Fruit fly (Drosophila melanogaster) whole organism, pupa: ENCODE results near the gene Tpst.
A peak's percentile ranks its signal among the peaks of the same experiment; 100 is the strongest.

Experiments used
- CG10348 ChIP-seq: fragments of 200-800 bp; sonication (Bioruptor generic); IDR thresholded peaks from 2 replicates; pipeline ENCODE4 v1.3.6; 2022; ENCODE audit warnings: missing biosample characterization, missing genetic modification characterization
- CG12605 ChIP-seq: fragments of 200-800 bp; sonication (Bioruptor generic); IDR thresholded peaks from 2 replicates; pipeline ENCODE4 v1.3.6; 2022; ENCODE audit warnings: missing biosample characterization, missing genetic modification characterization
- CG13204 ChIP-seq: fragments of 200-800 bp; sonication (Bioruptor generic); optimal IDR thresholded peaks from 2 replicates; lab custom pipeline; 2018; ENCODE audit warnings: missing biosample characterization, mild to moderate bottlenecking, missing genetic modification characterization, moderate library complexity
- CG14655 ChIP-seq: fragments of 200-800 bp; sonication (Bioruptor generic); optimal IDR thresholded peaks from 3 replicates; lab custom pipeline; 2017; ENCODE audit warnings: mild to moderate bottlenecking, missing biosample characterization, missing genetic modification reagents, missing genetic modification characterization
- CG15710 ChIP-seq: fragments of 200-800 bp; sonication (Bioruptor generic); optimal IDR thresholded peaks from 2 replicates; lab custom pipeline; 2018; ENCODE audit warnings: missing biosample characterization, mild to moderate bottlenecking, missing genetic modification characterization, moderate library complexity
- CG17806 ChIP-seq: fragments of 200-800 bp; sonication (Bioruptor generic); optimal IDR thresholded peaks from 2 replicates; lab custom pipeline; 2018; ENCODE audit warnings: missing biosample characterization, mild to moderate bottlenecking, missing genetic modification characterization, moderate library complexity
- CG32121 ChIP-seq: fragments of 200-800 bp; sonication (Bioruptor generic); IDR thresholded peaks from 2 replicates; pipeline ENCODE4 v1.3.6; 2022; ENCODE audit warnings: missing biosample characterization, missing genetic modification characterization
- CG34367 ChIP-seq: fragments of 200-800 bp; sonication (Bioruptor generic); optimal IDR thresholded peaks from 2 replicates; lab custom pipeline; 2018; ENCODE audit warnings: missing biosample characterization, mild to moderate bottlenecking, missing genetic modification characterization
- CG4496 ChIP-seq: fragments of 200-800 bp; sonication (Bioruptor generic); IDR thresholded peaks from 3 replicates; pipeline ENCODE4 v1.3.6; 2022; ENCODE audit warnings: missing biosample characterization, missing genetic modification characterization
- CG8159 ChIP-seq: fragments of 200-800 bp; sonication (Bioruptor generic); optimal IDR thresholded peaks from 3 replicates; lab custom pipeline; 2018; ENCODE audit warnings: missing biosample characterization, mild to moderate bottlenecking, missing genetic modification characterization, moderate library complexity
- CG8301 ChIP-seq: fragments of 200-800 bp; sonication (Bioruptor generic); optimal IDR thresholded peaks from 2 replicates; lab custom pipeline; 2018; ENCODE audit warnings: missing biosample characterization, mild to moderate bottlenecking, missing genetic modification characterization
- CG9948 ChIP-seq: fragments of 200-800 bp; sonication (Bioruptor generic); optimal IDR thresholded peaks from 2 replicates; lab custom pipeline; 2018; ENCODE audit warnings: missing biosample characterization, mild to moderate bottlenecking, missing genetic modification characterization, moderate library complexity
- D1 ChIP-seq: fragments of 200-800 bp; sonication (Bioruptor generic); optimal IDR thresholded peaks from 2 replicates; lab custom pipeline; 2018; ENCODE audit warnings: missing biosample characterization, mild to moderate bottlenecking, missing genetic modification characterization, moderate library complexity
- EcR ChIP-seq: fragments of 200-800 bp; sonication (Bioruptor generic); optimal IDR thresholded peaks from 3 replicates; lab custom pipeline; 2019; ENCODE audit warnings: missing biosample characterization, missing genetic modification characterization, mild to moderate bottlenecking, moderate library complexity, missing genetic modification reagents
- Ets98B ChIP-seq: fragments of 200-800 bp; sonication (Bioruptor generic); IDR thresholded peaks from 2 replicates; pipeline ENCODE4 v1.3.6; 2022; ENCODE audit warnings: missing biosample characterization, missing genetic modification characterization
- Pif1A ChIP-seq: fragments of 200-800 bp; sonication (Bioruptor generic); optimal IDR thresholded peaks from 3 replicates; lab custom pipeline; 2016; ENCODE audit warnings: missing biosample characterization, missing genetic modification characterization
- Pif1B ChIP-seq: fragments of 200-800 bp; sonication (Bioruptor generic); optimal IDR thresholded peaks from 3 replicates; lab custom pipeline; 2016; ENCODE audit warnings: missing biosample characterization, missing genetic modification characterization
- Snoo ChIP-seq: fragments of 200-800 bp; sonication (Bioruptor generic); optimal IDR thresholded peaks from 3 replicates; lab custom pipeline; 2017; ENCODE audit warnings: missing biosample characterization, mild to moderate bottlenecking, missing genetic modification characterization, inconsistent platforms
- fd96Ca ChIP-seq: fragments of 200-800 bp; sonication (Bioruptor generic); IDR thresholded peaks from 3 replicates; pipeline ENCODE4 v1.3.6; 2022; ENCODE audit warnings: missing biosample characterization, missing genetic modification characterization
- gl ChIP-seq: fragments of 200-800 bp; sonication (Bioruptor generic); optimal IDR thresholded peaks from 2 replicates; lab custom pipeline; 2018; ENCODE audit warnings: missing biosample characterization, mild to moderate bottlenecking, missing genetic modification characterization

Gene Tpst

DNA sequence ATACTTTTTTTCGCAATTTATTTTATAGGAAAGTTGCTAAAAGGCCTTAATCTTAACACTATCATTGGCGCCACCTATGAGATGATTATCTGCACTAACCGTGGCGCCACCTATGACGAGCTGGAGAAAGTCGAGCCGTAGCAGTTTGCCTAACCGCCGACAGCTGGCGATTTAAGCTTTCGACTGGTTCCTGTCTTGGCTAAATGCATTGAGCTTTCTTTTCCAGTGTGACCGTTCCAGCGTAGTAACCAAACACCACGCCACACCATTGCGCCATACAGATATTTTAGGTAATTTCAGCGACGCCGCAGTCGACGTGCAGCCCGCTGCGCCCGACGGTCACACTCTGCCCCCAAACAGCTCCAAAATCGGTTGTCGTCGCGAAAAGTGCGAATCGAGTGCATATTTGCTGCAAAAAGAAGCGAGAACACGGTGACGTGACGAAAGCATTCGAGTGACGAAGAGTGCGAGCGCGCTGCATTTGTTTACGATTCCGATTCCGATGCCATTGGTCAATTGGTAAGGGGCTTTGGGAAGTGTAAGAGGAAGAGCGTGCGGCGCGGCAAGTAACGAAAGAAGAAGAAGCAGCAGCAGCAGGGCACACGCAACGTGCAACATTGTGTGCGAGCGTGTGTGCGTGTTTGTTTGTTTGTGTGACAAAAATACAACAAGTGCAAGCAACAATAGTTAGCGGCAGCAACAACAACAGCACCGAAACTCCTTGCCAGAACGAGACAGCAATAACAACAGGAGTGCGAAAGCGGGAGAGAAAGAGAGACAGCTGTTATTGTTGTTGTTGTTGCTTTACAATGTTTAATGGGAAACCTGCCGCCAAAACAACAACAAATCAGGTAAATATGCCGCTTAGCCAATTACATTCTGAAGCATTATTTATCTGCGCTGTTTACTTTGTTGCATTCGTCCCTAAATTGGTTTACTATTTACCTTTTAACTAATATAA is at the start of gene Tpst, which contains the start of gene CG46311:
TSS of gene Tpst (plus strand) at position 341 of the 961 bp plus-strand sequence.
TSS of gene CG46311 (plus strand) at position 341 of the 961 bp plus-strand sequence.
- no peak for TF ChIP-seq Pif1B (GFP tag; lab: Kevin White, UChicago)
- TF ChIP-seq gl (tag; lab: Kevin White, UChicago), result no peak
- TF ChIP-seq CG4496 (GFP tag; lab: Robert Waterston, UW), result peak; percentile 41; the same call in 2 of the 3 replicates
- TF ChIP-seq CG9948 (tag; lab: Kevin White, UChicago), result no peak
- TF ChIP-seq EcR (GFP tag; lab: Kevin White, UChicago), result peak; percentile 22
- TF ChIP-seq Snoo (tag; lab: Kevin White, UChicago), result peak; percentile 15
- no peak for TF ChIP-seq CG15710 (tag; lab: Kevin White, UChicago)
- TF ChIP-seq CG12605 (GFP tag; lab: Robert Waterston, UW), result peak; percentile 63; the same call in 1 of the 2 replicates
- peak; percentile 23 for TF ChIP-seq CG13204 (GFP tag; lab: Kevin White, UChicago)
- TF ChIP-seq CG34367, result no peak
- TF ChIP-seq Pif1A, result no peak

dm6 chrX:13527706-13528105 is 35.9 kb upstream of the Tpst start, which contains the start of gene CG15754:
CG15754 (plus strand) TSS chrX:13528006.
- TF ChIP-seq gl (tag; lab: Kevin White, UChicago) (no peak), Ets98B (GFP tag; lab: Robert Waterston, UW) (no peak), CG8301 (tag; lab: Kevin White, UChicago) (no peak), CG10348 (no peak), CG34367 (no peak), Pif1B (GFP tag; lab: Kevin White, UChicago) (no peak), CG9948 (tag; lab: Kevin White, UChicago) (no peak), fd96Ca (GFP tag; lab: Robert Waterston, UW) (no peak), Snoo (tag; lab: Kevin White, UChicago) (no peak), CG13204 (GFP tag; lab: Kevin White, UChicago) (no peak), EcR (GFP tag; lab: Kevin White, UChicago) (no peak), CG12605 (GFP tag; lab: Robert Waterston, UW) (no peak)
- TF ChIP-seq, all 21 proteins: peak for 0

- no peak for TF ChIP-seq CG13204 (GFP tag; lab: Kevin White, UChicago)
- TF ChIP-seq Ets98B (GFP tag; lab: Robert Waterston, UW), result 0 out of 2 replicates have a peak, but pooled peaks have one; percentile 8
- TF ChIP-seq CG14655 (GFP tag; lab: Kevin White, UChicago), result peak; percentile 0
- TF ChIP-seq Snoo (tag; lab: Kevin White, UChicago), result peak; percentile 29
- TF ChIP-seq, all 21 proteins: peak for 3
Observed at dm6 chrX:13529673-13530072, 34.0 kb upstream of the Tpst start.

DNA sequence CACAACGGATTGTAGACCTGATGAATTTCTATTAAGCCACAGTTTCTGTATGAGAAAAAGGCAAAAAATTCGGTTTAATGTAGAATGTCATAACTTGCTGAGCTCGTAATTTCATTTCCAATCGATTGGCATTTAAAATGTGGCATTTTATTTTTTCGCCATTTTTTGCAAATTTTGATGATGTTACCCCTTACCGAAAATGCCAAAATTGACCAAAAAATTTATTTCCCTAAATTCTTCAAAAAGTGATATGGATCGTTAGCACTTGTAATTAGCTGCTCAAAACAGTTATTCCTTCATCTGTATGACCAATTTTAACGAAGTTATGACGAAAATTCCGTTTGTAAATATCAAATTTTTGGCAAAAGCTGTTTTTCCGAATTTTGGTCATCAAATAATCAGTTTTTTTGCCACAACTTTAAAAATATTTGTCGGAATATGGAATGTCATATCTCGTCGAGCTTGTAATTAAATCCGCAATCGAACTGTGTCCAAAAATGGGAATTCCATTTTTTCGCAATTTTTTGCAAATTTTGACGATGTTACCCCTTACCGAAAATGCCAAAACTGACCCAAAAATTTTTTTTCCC is 33.3 kb upstream of the Tpst start, which contains the start of gene CG44428:
TSS of gene CG44428 (minus strand) at position 51 of the 590 bp plus-strand sequence.
- TF ChIP-seq CG12605 (GFP tag; lab: Robert Waterston, UW), result no peak
- TF ChIP-seq CG8301 (tag; lab: Kevin White, UChicago), result no peak
- no peak for TF ChIP-seq gl (tag; lab: Kevin White, UChicago)
- TF ChIP-seq Pif1A, result no peak
- no peak for TF ChIP-seq CG32121
- TF ChIP-seq CG9948 (tag; lab: Kevin White, UChicago), result no peak

dm6 chrX:13534100-13534499 is 29.5 kb upstream of the Tpst start, which contains the start of gene CG15756:
CG15756 (plus strand) TSS chrX:13534400.
- TF ChIP-seq CG13204 (GFP tag; lab: Kevin White, UChicago), result no peak
- no peak for TF ChIP-seq CG10348
- TF ChIP-seq EcR (GFP tag; lab: Kevin White, UChicago), result no peak
- no peak for TF ChIP-seq CG12605 (GFP tag; lab: Robert Waterston, UW)
- no peak for TF ChIP-seq gl (tag; lab: Kevin White, UChicago)
- no peak for TF ChIP-seq D1 (tag; lab: Kevin White, UChicago)
- no peak for TF ChIP-seq CG8159 (tag; lab: Kevin White, UChicago)

DNA sequence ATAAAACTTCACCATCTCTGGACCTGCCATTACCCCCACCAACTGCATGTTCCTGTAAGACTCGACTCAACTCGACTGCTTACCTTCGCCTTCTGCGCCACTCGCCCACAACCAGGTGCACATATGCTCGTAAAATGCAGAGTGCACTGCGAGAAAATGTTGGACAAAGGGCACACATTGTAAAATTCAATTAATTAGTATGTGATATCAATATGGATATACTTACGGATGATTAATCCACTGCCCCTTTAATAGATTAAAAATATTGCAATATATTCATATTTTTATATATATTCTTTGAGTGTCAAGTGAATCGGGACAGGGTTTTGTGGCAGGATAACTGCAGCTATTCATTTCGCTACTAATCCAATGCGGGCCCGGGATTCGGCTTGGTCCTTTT is 26.8 kb upstream of the Tpst start:
- TF ChIP-seq CG17806 (tag; lab: Kevin White, UChicago), result peak; percentile 20
- peak; percentile 5 for TF ChIP-seq CG34367
- no peak for TF ChIP-seq Snoo (tag; lab: Kevin White, UChicago)
- no peak for TF ChIP-seq CG32121
- TF ChIP-seq CG12605 (GFP tag; lab: Robert Waterston, UW), result no peak
- peak; percentile 39 for TF ChIP-seq CG15710 (tag; lab: Kevin White, UChicago)
- no peak for TF ChIP-seq CG10348
- peak; percentile 41 for TF ChIP-seq CG8159 (tag; lab: Kevin White, UChicago)
- peak; percentile 11 for TF ChIP-seq CG14655 (GFP tag; lab: Kevin White, UChicago)
- peak; percentile 15 for TF ChIP-seq CG9948 (tag; lab: Kevin White, UChicago)
- no peak for TF ChIP-seq D1 (tag; lab: Kevin White, UChicago)
